Fruit fly (Drosophila melanogaster): ENCODE results near the gene CG4611.

The CG4611 gene

dm6 chr3L:5186807-5187571 is 50.8 kb downstream of the CG4611 start:
- TF ChIP-seq Vsx2 (GFP tag; optimal IDR thresholded peaks at IDR 0.05; ENCODE audit: partially characterized antibody) (no peak), Hr78 (GFP tag; optimal IDR thresholded peaks at IDR 0.05) (no peak), Abd-B (GFP tag; optimal IDR thresholded peaks at IDR 0.05) (no peak), foxo (GFP tag; optimal IDR thresholded peaks at IDR 0.05) (peak in 1 of 2 experiments; percentile 87), dl (GFP tag; optimal IDR thresholded peaks at IDR 0.05; ENCODE audit: insufficient read depth in 1 of 2, partially characterized antibody in 2 of 2) (no peak), Dif (GFP tag; optimal IDR thresholded peaks at IDR 0.05; ENCODE audit: partially characterized antibody) (no peak), fru (GFP tag; optimal IDR thresholded peaks at IDR 0.05) (peak; percentile 87), N (GFP tag; optimal IDR thresholded peaks at IDR 0.05) (no peak), CG32264 (GFP tag; optimal IDR thresholded peaks at IDR 0.05) (peak; percentile 58), GATAd (GFP tag; optimal IDR thresholded peaks at IDR 0.05) (no peak), sage (GFP tag; optimal IDR thresholded peaks at IDR 0.05) (peak; percentile 56), br (GFP tag; optimal IDR thresholded peaks at IDR 0.05) (peak; percentile 78), woc (GFP tag; optimal IDR thresholded peaks at IDR 0.05) (peak; percentile 41), brk (GFP tag; optimal IDR thresholded peaks at IDR 0.05) (no peak), dsf (GFP tag; optimal IDR thresholded peaks at IDR 0.05; ENCODE audit: borderline replicate concordance) (no peak), usp (GFP tag; optimal IDR thresholded peaks at IDR 0.05) (no peak), Hr83 (GFP tag; optimal IDR thresholded peaks at IDR 0.05; ENCODE audit: poor library complexity, severe bottlenecking) (no peak), Hnf4 (GFP tag; optimal IDR thresholded peaks at IDR 0.05) (peak; percentile 75), CG9705 (GFP tag; optimal IDR thresholded peaks at IDR 0.05) (no peak), Dfd (GFP tag; optimal IDR thresholded peaks at IDR 0.05) (no peak), rgr (GFP tag; optimal IDR thresholded peaks at IDR 0.05) (peak; percentile 89), jim (GFP tag; optimal IDR thresholded peaks at IDR 0.05) (no peak), h (GFP tag; optimal IDR thresholded peaks at IDR 0.05) (peak; percentile 85), sv (GFP tag; optimal IDR thresholded peaks at IDR 0.05) (peak; percentile 81), Rel (GFP tag; optimal IDR thresholded peaks at IDR 0.05) (peak; percentile 3), Rel (tag; optimal IDR thresholded peaks at IDR 0.05) (peak; percentile 77), OdsH (GFP tag; optimal IDR thresholded peaks at IDR 0.05) (peak; percentile 81), dmrt93B (GFP tag; optimal IDR thresholded peaks at IDR 0.05) (peak; percentile 63), CrebA (GFP tag; optimal IDR thresholded peaks at IDR 0.05; ENCODE audit: borderline replicate concordance) (no peak), Mio (GFP tag; optimal IDR thresholded peaks at IDR 0.05) (no peak), pan (optimal IDR thresholded peaks at IDR 0.05) (no peak), Jra (GFP tag; optimal IDR thresholded peaks at IDR 0.05) (peak; percentile 41), tai (GFP tag; optimal IDR thresholded peaks at IDR 0.05) (peak; percentile 63), Myc (optimal IDR thresholded peaks at IDR 0.05) (no peak), Sp1 (GFP tag; optimal IDR thresholded peaks at IDR 0.05) (peak; percentile 57), ey (GFP tag; optimal IDR thresholded peaks at IDR 0.05) (peak; percentile 85), lola (GFP tag; optimal IDR thresholded peaks at IDR 0.05) (no peak), HLH106 (tag; optimal IDR thresholded peaks at IDR 0.05) (peak; percentile 70), psq (GFP tag; optimal IDR thresholded peaks at IDR 0.05) (peak; percentile 63)

DNA sequence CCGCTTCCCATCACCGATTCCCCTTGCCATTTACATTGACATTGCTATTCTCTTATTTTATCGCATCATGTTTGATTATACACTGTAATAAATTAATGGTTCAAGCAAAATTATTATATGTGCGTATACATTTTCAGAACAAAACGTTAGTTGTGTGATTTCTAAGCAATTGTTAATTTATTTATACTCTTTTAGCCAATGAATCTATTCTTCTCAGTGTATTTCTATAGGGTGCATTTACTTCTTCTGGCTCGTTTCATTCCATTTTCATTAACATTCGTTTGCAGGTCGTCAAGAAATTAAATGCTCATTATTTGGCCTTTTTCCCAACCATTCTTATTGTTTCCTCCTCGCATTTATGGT is 51.4 kb downstream of the CG4611 start:
- no peak for TF ChIP-seq dl (GFP tag; optimal IDR thresholded peaks at IDR 0.05; ENCODE audit: insufficient read depth in 1 of 2, partially characterized antibody in 2 of 2)
- no peak for TF ChIP-seq jim (GFP tag; optimal IDR thresholded peaks at IDR 0.05)
- no peak for TF ChIP-seq N (GFP tag; optimal IDR thresholded peaks at IDR 0.05)
- TF ChIP-seq Hr83 (GFP tag; optimal IDR thresholded peaks at IDR 0.05; ENCODE audit: poor library complexity, severe bottlenecking), result no peak
- TF ChIP-seq lola (GFP tag; optimal IDR thresholded peaks at IDR 0.05), result no peak
- peak; percentile 19 for TF ChIP-seq h (GFP tag; optimal IDR thresholded peaks at IDR 0.05)
- no peak for TF ChIP-seq Hr78 (GFP tag; optimal IDR thresholded peaks at IDR 0.05)
- no peak for TF ChIP-seq Jra (GFP tag; optimal IDR thresholded peaks at IDR 0.05)
- TF ChIP-seq psq (GFP tag; optimal IDR thresholded peaks at IDR 0.05), result no peak
- peak; percentile 31 for TF ChIP-seq rgr (GFP tag; optimal IDR thresholded peaks at IDR 0.05)
- TF ChIP-seq Abd-B (GFP tag; optimal IDR thresholded peaks at IDR 0.05), result no peak
- TF ChIP-seq sv (GFP tag; optimal IDR thresholded peaks at IDR 0.05), result no peak
- no peak for TF ChIP-seq Dif (GFP tag; optimal IDR thresholded peaks at IDR 0.05; ENCODE audit: partially characterized antibody)
- TF ChIP-seq fru (GFP tag; optimal IDR thresholded peaks at IDR 0.05), result no peak
- TF ChIP-seq Dfd (GFP tag; optimal IDR thresholded peaks at IDR 0.05), result no peak
- no peak for TF ChIP-seq CG9705 (GFP tag; optimal IDR thresholded peaks at IDR 0.05)
- no peak for TF ChIP-seq CG32264 (GFP tag; optimal IDR thresholded peaks at IDR 0.05)
- TF ChIP-seq ey (GFP tag; optimal IDR thresholded peaks at IDR 0.05), result peak; percentile 31
- TF ChIP-seq Myc (optimal IDR thresholded peaks at IDR 0.05), result no peak
- no peak for TF ChIP-seq foxo (GFP tag; optimal IDR thresholded peaks at IDR 0.05)
- TF ChIP-seq tai (GFP tag; optimal IDR thresholded peaks at IDR 0.05), result peak; percentile 9
- no peak for TF ChIP-seq Sp1 (GFP tag; optimal IDR thresholded peaks at IDR 0.05)
- TF ChIP-seq dsf (GFP tag; optimal IDR thresholded peaks at IDR 0.05; ENCODE audit: borderline replicate concordance), result no peak
- TF ChIP-seq Vsx2 (GFP tag; optimal IDR thresholded peaks at IDR 0.05; ENCODE audit: partially characterized antibody), result no peak
- TF ChIP-seq usp (GFP tag; optimal IDR thresholded peaks at IDR 0.05), result no peak
- no peak for TF ChIP-seq pan (optimal IDR thresholded peaks at IDR 0.05)
- no peak for TF ChIP-seq br (GFP tag; optimal IDR thresholded peaks at IDR 0.05)
- no peak for TF ChIP-seq brk (GFP tag; optimal IDR thresholded peaks at IDR 0.05)
- no peak for TF ChIP-seq HLH106 (tag; optimal IDR thresholded peaks at IDR 0.05)
- no peak for TF ChIP-seq GATAd (GFP tag; optimal IDR thresholded peaks at IDR 0.05)
- TF ChIP-seq woc (GFP tag; optimal IDR thresholded peaks at IDR 0.05), result no peak
- TF ChIP-seq sage (GFP tag; optimal IDR thresholded peaks at IDR 0.05), result no peak
- TF ChIP-seq dmrt93B (GFP tag; optimal IDR thresholded peaks at IDR 0.05), result no peak
- no peak for TF ChIP-seq Rel (GFP tag; optimal IDR thresholded peaks at IDR 0.05)
- no peak for TF ChIP-seq Rel (tag; optimal IDR thresholded peaks at IDR 0.05)
- TF ChIP-seq OdsH (GFP tag; optimal IDR thresholded peaks at IDR 0.05), result peak; percentile 11
- no peak for TF ChIP-seq Mio (GFP tag; optimal IDR thresholded peaks at IDR 0.05)
- TF ChIP-seq Hnf4 (GFP tag; optimal IDR thresholded peaks at IDR 0.05), result no peak
- TF ChIP-seq CrebA (GFP tag; optimal IDR thresholded peaks at IDR 0.05; ENCODE audit: borderline replicate concordance), result no peak

Measured in whole organism, wandering third instar larva.